Worm (Caenorhabditis elegans) whole organism, L3 larva: ENCODE data around the gene AC3.12.

Experiments
- ZK546.5 ChIP-seq: sonication (generic microtip); optimal IDR thresholded peaks from 2 replicates; lab custom pipeline; 2017; ENCODE audit warnings: missing biosample characterization, missing genetic modification characterization
- ama-1 ChIP-seq: fragments of 150-350 bp; optimal IDR thresholded peaks from 2 replicates; lab custom pipeline; 2018
- ceh-28 ChIP-seq: fragments of 150-350 bp; optimal IDR thresholded peaks from 2 replicates; lab custom pipeline; 2014; ENCODE audit warnings: missing biosample characterization, missing genetic modification reagents, missing genetic modification characterization
- ceh-9 ChIP-seq: sonication (generic microtip); optimal IDR thresholded peaks from 2 replicates; lab custom pipeline; 2018; ENCODE audit warnings: missing biosample characterization, missing genetic modification characterization
- daf-12 ChIP-seq: fragments of 150-350 bp; optimal IDR thresholded peaks from 2 replicates; lab custom pipeline; 2014; ENCODE audit warnings: missing biosample characterization, missing genetic modification reagents, missing genetic modification characterization
- egl-27 ChIP-seq: sonication (generic microtip); optimal IDR thresholded peaks from 4 replicates; lab custom pipeline; 2017; ENCODE audit warnings: missing biosample characterization, missing genetic modification reagents, missing genetic modification characterization
- egl-5 ChIP-seq: fragments of 150-350 bp; optimal IDR thresholded peaks from 2 replicates; lab custom pipeline; 2017; ENCODE audit warnings: missing biosample characterization, missing genetic modification reagents, missing genetic modification characterization, inconsistent platforms
- elt-1 ChIP-seq: fragments of 150-350 bp; optimal IDR thresholded peaks from 2 replicates; lab custom pipeline; 2014; ENCODE audit warnings: missing biosample characterization, missing genetic modification characterization
- elt-2 ChIP-seq: sonication (generic microtip); optimal IDR thresholded peaks from 2 replicates; lab custom pipeline; 2016; ENCODE audit warnings: missing genetic modification reagents, mild to moderate bottlenecking, missing genetic modification characterization, missing compliant biosample characterization
- elt-3 ChIP-seq, 3 experiments: fragments of 150-350 bp in 1 of 3; sonication (generic microtip) in 2 of 3; optimal IDR thresholded peaks; 2 replicates in 2 of 3; 4 replicates in 1 of 3; lab custom pipeline; 2014 to 2017; ENCODE audit warnings: missing biosample characterization in 3 of 3, missing genetic modification characterization in 3 of 3
- eor-1 ChIP-seq, 2 experiments: fragments of 150-350 bp; optimal IDR thresholded peaks; 2 replicates each; lab custom pipeline; 2014 to 2018; ENCODE audit warnings: missing biosample characterization in 2 of 2, missing genetic modification characterization in 2 of 2
- fkh-10 ChIP-seq: sonication (generic microtip); optimal IDR thresholded peaks from 2 replicates; lab custom pipeline; 2017; ENCODE audit warnings: missing biosample characterization, missing genetic modification reagents, missing genetic modification characterization
- fkh-2 ChIP-seq: fragments of 150-350 bp; optimal IDR thresholded peaks from 2 replicates; lab custom pipeline; 2014; ENCODE audit warnings: missing biosample characterization, missing genetic modification reagents, missing genetic modification characterization
- hmg-11 ChIP-seq: sonication (generic microtip); optimal IDR thresholded peaks from 2 replicates; lab custom pipeline; 2016; ENCODE audit warnings: missing genetic modification characterization, missing compliant biosample characterization
- jun-1 ChIP-seq: fragments of 150-350 bp; optimal IDR thresholded peaks from 2 replicates; lab custom pipeline; 2014; ENCODE audit warnings: missing biosample characterization, missing genetic modification reagents, missing genetic modification characterization
- lin-15B ChIP-seq: fragments of 150-350 bp; optimal IDR thresholded peaks from 2 replicates; lab custom pipeline; 2014; ENCODE audit warnings: missing biosample characterization, missing genetic modification characterization
- lin-39 ChIP-seq: fragments of 150-350 bp; optimal IDR thresholded peaks from 2 replicates; lab custom pipeline; 2018; ENCODE audit warnings: missing biosample characterization, missing genetic modification reagents, missing genetic modification characterization
- mdl-1 ChIP-seq: fragments of 150-350 bp; optimal IDR thresholded peaks from 2 replicates; lab custom pipeline; 2014; ENCODE audit warnings: missing biosample characterization, missing genetic modification characterization
- mml-1 ChIP-seq: fragments of 150-350 bp; sonication (generic microtip); optimal IDR thresholded peaks from 3 replicates; lab custom pipeline; 2014; ENCODE audit warnings: missing biosample characterization, missing genetic modification characterization
- nfya-1 ChIP-seq: sonication (generic microtip); optimal IDR thresholded peaks from 2 replicates; lab custom pipeline; 2017; ENCODE audit warnings: missing genetic modification characterization, mild to moderate bottlenecking, missing compliant biosample characterization, antibody characterized with exemption, moderate library complexity; ENCODE audit not compliant: insufficient read depth
- nhr-11 ChIP-seq: fragments of 150-350 bp; optimal IDR thresholded peaks from 2 replicates; lab custom pipeline; 2014; ENCODE audit warnings: missing biosample characterization, missing genetic modification characterization
- nhr-12 ChIP-seq: fragments of 150-350 bp; optimal IDR thresholded peaks from 2 replicates; lab custom pipeline; 2014; ENCODE audit warnings: missing biosample characterization, missing genetic modification characterization
- nhr-23 ChIP-seq: fragments of 150-350 bp; optimal IDR thresholded peaks from 2 replicates; lab custom pipeline; 2014; ENCODE audit warnings: missing biosample characterization, missing genetic modification reagents, missing genetic modification characterization
- nhr-237 ChIP-seq: fragments of 150-350 bp; optimal IDR thresholded peaks from 2 replicates; lab custom pipeline; 2014; ENCODE audit warnings: missing biosample characterization, missing genetic modification characterization
- nhr-25 ChIP-seq: sonication (generic microtip); optimal IDR thresholded peaks from 2 replicates; lab custom pipeline; 2017; ENCODE audit warnings: missing biosample characterization, missing genetic modification characterization
- nhr-28 ChIP-seq: fragments of 150-350 bp; optimal IDR thresholded peaks from 2 replicates; lab custom pipeline; 2014; ENCODE audit warnings: missing biosample characterization, missing genetic modification characterization
- nhr-43 ChIP-seq: sonication (generic microtip); optimal IDR thresholded peaks from 2 replicates; lab custom pipeline; 2016; ENCODE audit warnings: mild to moderate bottlenecking, missing genetic modification characterization, missing compliant biosample characterization; ENCODE audit not compliant: poor library complexity, severe bottlenecking
- nhr-67 ChIP-seq: fragments of 150-350 bp; optimal IDR thresholded peaks from 2 replicates; lab custom pipeline; 2014; ENCODE audit warnings: missing biosample characterization, missing genetic modification characterization
- nhr-76 ChIP-seq: fragments of 150-350 bp; sonication (generic microtip); optimal IDR thresholded peaks from 5 replicates; lab custom pipeline; 2014; ENCODE audit warnings: missing biosample characterization, missing genetic modification characterization
- nhr-77 ChIP-seq: fragments of 150-350 bp; optimal IDR thresholded peaks from 2 replicates; lab custom pipeline; 2014; ENCODE audit warnings: missing biosample characterization, missing genetic modification characterization
- pha-4 ChIP-seq: fragments of 150-350 bp; optimal IDR thresholded peaks from 2 replicates; lab custom pipeline; 2014; ENCODE audit warnings: missing biosample characterization, missing genetic modification reagents, missing genetic modification characterization
- pqm-1 ChIP-seq: fragments of 150-350 bp; optimal IDR thresholded peaks from 2 replicates; lab custom pipeline; 2017; ENCODE audit warnings: missing biosample characterization, missing genetic modification characterization, inconsistent platforms
- sea-2 ChIP-seq: fragments of 150-350 bp; sonication (generic microtip); optimal IDR thresholded peaks from 4 replicates; lab custom pipeline; 2014; ENCODE audit warnings: missing biosample characterization, missing genetic modification reagents, missing genetic modification characterization
- skn-1 ChIP-seq: fragments of 150-350 bp; optimal IDR thresholded peaks from 2 replicates; lab custom pipeline; 2014; ENCODE audit warnings: missing biosample characterization, missing genetic modification characterization
- tbx-2 ChIP-seq: sonication (generic microtip); optimal IDR thresholded peaks from 2 replicates; lab custom pipeline; 2016; ENCODE audit warnings: mild to moderate bottlenecking, missing genetic modification characterization, missing compliant biosample characterization
- unc-62 ChIP-seq: fragments of 150-350 bp; sonication (generic microtip); optimal IDR thresholded peaks from 4 replicates; lab custom pipeline; 2014; ENCODE audit warnings: missing biosample characterization, missing genetic modification reagents, missing genetic modification characterization
- zag-1 ChIP-seq: fragments of 150-350 bp; optimal IDR thresholded peaks from 2 replicates; lab custom pipeline; 2014; ENCODE audit warnings: missing biosample characterization, missing genetic modification characterization
- ztf-4 ChIP-seq: fragments of 150-350 bp; optimal IDR thresholded peaks from 2 replicates; lab custom pipeline; 2014; ENCODE audit warnings: missing biosample characterization, missing genetic modification characterization

Gene AC3.12

ce11 chrV:10406313-10406712, 27.1 kb upstream of the AC3.12 start, which contains the start of gene F15H10.7:
Gene F15H10.7 (minus strand): TSS chrV:10406413.
- TF ChIP-seq ZK546.5 (no peak), nhr-23 (tag; lab: Kevin White, UChicago) (no peak), elt-3 (tag; optimal IDR thresholded peaks at IDR 0.05; lab: Kevin White, UChicago) (no peak), ceh-28 (no peak), nhr-76 (tag; lab: Kevin White, UChicago) (no peak), ztf-4 (tag; lab: Kevin White, UChicago) (no peak), pqm-1 (tag; lab: Kevin White, UChicago) (no peak), ceh-9 (no peak), egl-5 (tag; lab: Kevin White, UChicago) (no peak), nhr-25 (tag; lab: Kevin White, UChicago) (no peak), mdl-1 (tag; lab: Kevin White, UChicago) (no peak), fkh-2 (tag; lab: Kevin White, UChicago) (no peak), nhr-11 (tag; lab: Kevin White, UChicago) (no peak), nhr-28 (tag; lab: Kevin White, UChicago) (no peak), unc-62 (GFP tag; lab: Kevin White, UChicago) (no peak)

- TF ChIP-seq skn-1 (tag; lab: Kevin White, UChicago) (no peak), eor-1 (tag; optimal IDR thresholded peaks at IDR 0.05; lab: Kevin White, UChicago) (no peak), nhr-11 (tag; lab: Kevin White, UChicago) (no peak), zag-1 (tag; lab: Kevin White, UChicago) (no peak), pha-4 (tag; lab: Kevin White, UChicago) (no peak), fkh-10 (GFP tag; lab: Kevin White, UChicago) (no peak), nhr-67 (no peak), unc-62 (GFP tag; lab: Kevin White, UChicago) (no peak), ama-1 (lab: Kevin White, UChicago) (no peak)
- TF ChIP-seq, all 47 proteins: peak for 0
These were observed 25.5 kb upstream of the AC3.12 start for ce11 chrV:10404701-10405100.

ce11 chrV:10402804-10403203, 23.6 kb upstream of the AC3.12 start, which contains the start of gene F15H10.8:
Gene F15H10.8 (minus strand): TSS chrV:10402904.
- TF ChIP-seq nhr-67 (no peak), ZK546.5 (no peak), eor-1 (tag; optimal IDR thresholded peaks at IDR 0.05; lab: Kevin White, UChicago) (no peak), skn-1 (tag; lab: Kevin White, UChicago) (no peak), hmg-11 (no peak), fkh-2 (tag; lab: Kevin White, UChicago) (no peak), nfya-1 (no peak), egl-27 (no peak), nhr-77 (tag; lab: Kevin White, UChicago) (no peak), mml-1 (tag; lab: Kevin White, UChicago) (no peak), nhr-25 (tag; lab: Kevin White, UChicago) (no peak), nhr-12 (tag; lab: Kevin White, UChicago) (no peak)

ce11 chrV:10399290-10399689, 20.1 kb upstream of the AC3.12 start:
- no peak for TF ChIP-seq lin-39 (tag; lab: Kevin White, UChicago)
- no peak for TF ChIP-seq mdl-1 (tag; lab: Kevin White, UChicago)
- TF ChIP-seq nhr-12 (tag; lab: Kevin White, UChicago), result no peak
- TF ChIP-seq fkh-2 (tag; lab: Kevin White, UChicago), result no peak
- TF ChIP-seq pqm-1 (tag; lab: Kevin White, UChicago), result peak; percentile 80
- TF ChIP-seq lin-15B, result no peak
- TF ChIP-seq nhr-77 (tag; lab: Kevin White, UChicago), result no peak
- TF ChIP-seq pha-4 (tag; lab: Kevin White, UChicago), result peak; percentile 53
- TF ChIP-seq nhr-28 (tag; lab: Kevin White, UChicago), result no peak
- TF ChIP-seq nhr-43 (tag; lab: Kevin White, UChicago), result no peak
- no peak for TF ChIP-seq sea-2
- TF ChIP-seq nhr-11 (tag; lab: Kevin White, UChicago), result no peak
- no peak for TF ChIP-seq daf-12 (tag; lab: Kevin White, UChicago)
- TF ChIP-seq nhr-67, result no peak
- TF ChIP-seq nhr-237, result no peak
- TF ChIP-seq tbx-2 (tag; lab: Kevin White, UChicago), result no peak
- TF ChIP-seq nfya-1, result no peak
- TF ChIP-seq mml-1 (tag; lab: Kevin White, UChicago), result no peak
- TF ChIP-seq elt-3 (tag; optimal IDR thresholded peaks at IDR 0.05; lab: Kevin White, UChicago), result no peak
- peak; percentile 96 for TF ChIP-seq elt-2 (tag; lab: Kevin White, UChicago)
- TF ChIP-seq nhr-23 (tag; lab: Kevin White, UChicago), result no peak
- peak; percentile 14 for TF ChIP-seq jun-1 (tag; lab: Kevin White, UChicago)
- no peak for TF ChIP-seq elt-1 (tag; lab: Kevin White, UChicago)
- TF ChIP-seq nhr-76 (tag; lab: Kevin White, UChicago), result no peak
